Fruit fly (Drosophila melanogaster): ENCODE measurements around the gene sun.

sun gene

dm6 chrX:15849021-15849420, at the start of gene sun:
TSS of gene sun (minus strand) at chrX:15849258.
- TF ChIP-seq svp (GFP tag) (peak; percentile 6), vri (GFP tag; optimal IDR thresholded peaks at IDR 0.05) (peak; percentile 77), CG8319 (GFP tag; optimal IDR thresholded peaks at IDR 0.05) (no peak), Eip78C (GFP tag) (peak; percentile 31), salr (GFP tag; optimal IDR thresholded peaks at IDR 0.05) (no peak)

dm6 chrX:15893732-15894264, 44.7 kb upstream of the sun start:
- TF ChIP-seq CG16779 (tag; optimal IDR thresholded peaks at IDR 0.05) (no peak), CG11294 (GFP tag; IDR thresholded peaks at IDR 0.05) (no peak)

- TF ChIP-seq Sox14 (GFP tag; optimal IDR thresholded peaks at IDR 0.05): peak; percentile 18
- TF ChIP-seq net (GFP tag; optimal IDR thresholded peaks at IDR 0.05): no peak
- TF ChIP-seq esn (GFP tag; optimal IDR thresholded peaks at IDR 0.05): peak; percentile 36
- TF ChIP-seq topi (GFP tag; optimal IDR thresholded peaks at IDR 0.05): no peak
- TF ChIP-seq Eip78C (GFP tag): peak; percentile 45
- peak; percentile 15 for TF ChIP-seq CG10631 (GFP tag; optimal IDR thresholded peaks at IDR 0.05)
- TF ChIP-seq lz (GFP tag; optimal IDR thresholded peaks at IDR 0.05): peak; percentile 6
- TF ChIP-seq CG8632 (GFP tag; optimal IDR thresholded peaks at IDR 0.05): no peak
Measured at dm6 chrX:15891606-15892345, 42.7 kb upstream of the sun start, which contains the start of gene shi. TSS of gene shi (plus strand) at chrX:15892116.

- TF ChIP-seq CG8632 (GFP tag; optimal IDR thresholded peaks at IDR 0.05): no peak
- no peak for TF ChIP-seq net (GFP tag; optimal IDR thresholded peaks at IDR 0.05)
- TF ChIP-seq esn (GFP tag; optimal IDR thresholded peaks at IDR 0.05): peak; percentile 28
- no peak for TF ChIP-seq CG3919 (GFP tag; optimal IDR thresholded peaks at IDR 0.05)
- TF ChIP-seq CG1621 (tag; optimal IDR thresholded peaks at IDR 0.05): no peak
- TF ChIP-seq CG15336 (GFP tag; IDR thresholded peaks at IDR 0.05): no peak
- no peak for TF ChIP-seq Blimp-1 (GFP tag; optimal IDR thresholded peaks at IDR 0.05)
- peak in 1 of 2 experiments; percentile 45 for TF ChIP-seq ss (GFP tag; optimal IDR thresholded peaks at IDR 0.05)
- no peak for TF ChIP-seq CG32006 (GFP tag; optimal IDR thresholded peaks at IDR 0.05)
- peak; percentile 8 for TF ChIP-seq Hr4 (GFP tag; optimal IDR thresholded peaks at IDR 0.05)
- TF ChIP-seq CG6808 (GFP tag; optimal IDR thresholded peaks at IDR 0.05): peak; percentile 8
- no peak for TF ChIP-seq CG7368 (GFP tag; optimal IDR thresholded peaks at IDR 0.05)
- peak in 1 of 2 experiments; percentile 24 for TF ChIP-seq salr (GFP tag; optimal IDR thresholded peaks at IDR 0.05)
- TF ChIP-seq dac (GFP tag; optimal IDR thresholded peaks at IDR 0.05): no peak
- peak; percentile 41 for TF ChIP-seq Sox15 (GFP tag; optimal IDR thresholded peaks at IDR 0.05)
- peak; percentile 26 for TF ChIP-seq CG31627 (GFP tag; optimal IDR thresholded peaks at IDR 0.05)
- peak; percentile 29 for TF ChIP-seq fd59A (GFP tag; optimal IDR thresholded peaks at IDR 0.05)
- peak; percentile 29 for TF ChIP-seq cyc (GFP tag; optimal IDR thresholded peaks at IDR 0.05)
- TF ChIP-seq CG6276 (GFP tag; optimal IDR thresholded peaks at IDR 0.05): no peak
- peak; percentile 3 for TF ChIP-seq Lpt (GFP tag; optimal IDR thresholded peaks at IDR 0.05)
- TF ChIP-seq CG10669 (GFP tag; optimal IDR thresholded peaks at IDR 0.05): peak; percentile 28
- TF ChIP-seq CG3032 (tag; optimal IDR thresholded peaks at IDR 0.05): peak; percentile 53
- peak; percentile 2 for TF ChIP-seq Ets96B (tag; optimal IDR thresholded peaks at IDR 0.05)
- TF ChIP-seq spab (GFP tag; optimal IDR thresholded peaks at IDR 0.05): no peak
- peak; percentile 32 for TF ChIP-seq topi (GFP tag; optimal IDR thresholded peaks at IDR 0.05)
- peak; percentile 38; the same call in 1 of the 2 replicates for TF ChIP-seq Gug (GFP tag; IDR thresholded peaks at IDR 0.05)
- no peak for TF ChIP-seq fkh (GFP tag; optimal IDR thresholded peaks at IDR 0.05)
- no peak for TF ChIP-seq Sox102F (GFP tag; optimal IDR thresholded peaks at IDR 0.05)
- TF ChIP-seq svp (GFP tag): peak; percentile 98
- no peak; the same call in 2 of the 3 replicates for TF ChIP-seq eg (GFP tag; IDR thresholded peaks at IDR 0.05)
- no peak for TF ChIP-seq CG11762 (GFP tag; optimal IDR thresholded peaks at IDR 0.05; ENCODE audit: insufficient read depth)
- TF ChIP-seq CG8319 (GFP tag; optimal IDR thresholded peaks at IDR 0.05): no peak
- peak; percentile 21 for TF ChIP-seq achi (GFP tag; optimal IDR thresholded peaks at IDR 0.05)
- no peak for TF ChIP-seq CG6854 (GFP tag; optimal IDR thresholded peaks at IDR 0.05)
Measured at dm6 chrX:15889780-15890608, 40.9 kb upstream of the sun start, which contains the start of the genes MSBP and CG15916. TSS of gene MSBP (minus strand) at chrX:15890109. TSS of gene CG15916 (plus strand) at chrX:15890589.

All from whole organism, prepupa.